Worm (Caenorhabditis elegans) whole organism, L4 larva: Measurements from ENCODE around the gene F38C2.1.

Experiments
- D1046.2 ChIP-seq: fragments of 200-800 bp; sonication (Bioruptor generic); IDR thresholded peaks from 2 replicates; pipeline ENCODE4 v1.3.6; 2022; ENCODE audit warnings: missing genetic modification characterization, missing compliant biosample characterization
- R02D3.7 ChIP-seq: fragments of 150-350 bp; sonication (generic microtip); optimal IDR thresholded peaks from 3 replicates; lab custom pipeline; 2014; ENCODE audit warnings: missing biosample characterization, missing genetic modification characterization
- T20F7.1 ChIP-seq: fragments of 200-800 bp; sonication (Bioruptor generic); optimal IDR thresholded peaks from 2 replicates; lab custom pipeline; 2018; ENCODE audit warnings: mild to moderate bottlenecking, missing genetic modification characterization, missing compliant biosample characterization
- Y105C5A.15 ChIP-seq: fragments of 200-800 bp; sonication (Bioruptor generic); IDR thresholded peaks from 2 replicates; pipeline ENCODE4 v1.3.6; 2022; ENCODE audit warnings: missing genetic modification characterization, missing compliant biosample characterization
- aha-1 ChIP-seq: fragments of 150-350 bp; peaks from one replicate; lab custom pipeline; 2014; ENCODE audit warnings: missing biosample characterization, missing genetic modification characterization
- aly-2 ChIP-seq: sonication (generic microtip); optimal IDR thresholded peaks from 2 replicates; lab custom pipeline; 2018; ENCODE audit warnings: missing biosample characterization, missing genetic modification characterization
- ama-1 ChIP-seq: fragments of 150-350 bp; optimal IDR thresholded peaks from 2 replicates; lab custom pipeline; 2014; ENCODE audit warnings: inconsistent platforms, mixed read lengths
- arid-1 ChIP-seq: fragments of 200-800 bp; sonication (Bioruptor generic); conservative IDR thresholded peaks from 2 replicates; pipeline ENCODE4 v1.3.6; 2022; ENCODE audit warnings: missing genetic modification reagents, missing genetic modification characterization, missing compliant biosample characterization
- ceh-20 ChIP-seq: fragments of 200-800 bp; sonication (Bioruptor generic); IDR thresholded peaks from 2 replicates; pipeline ENCODE4 v1.3.6; 2022; ENCODE audit warnings: missing genetic modification reagents, missing genetic modification characterization, missing compliant biosample characterization
- ceh-62 ChIP-seq: sonication (generic microtip); optimal IDR thresholded peaks from 2 replicates; lab custom pipeline; 2017; ENCODE audit warnings: missing biosample characterization, missing genetic modification characterization
- ctbp-1 ChIP-seq: fragments of 200-800 bp; sonication (Bioruptor generic); IDR thresholded peaks from 2 replicates; pipeline ENCODE4 v1.3.6; 2022; ENCODE audit warnings: missing genetic modification reagents, missing genetic modification characterization, missing compliant biosample characterization
- daf-12 ChIP-seq: fragments of 150-350 bp; optimal IDR thresholded peaks from 2 replicates; lab custom pipeline; 2014; ENCODE audit warnings: missing biosample characterization, missing genetic modification reagents, missing genetic modification characterization
- daf-16 ChIP-seq, 3 experiments: sonication (generic microtip); optimal IDR thresholded peaks; 2 replicates each; lab custom pipeline; 2016 to 2017; ENCODE audit warnings: missing genetic modification characterization in 3 of 3, missing genetic modification reagents in 3 of 3, mild to moderate bottlenecking in 2 of 3, missing compliant biosample characterization in 2 of 3, missing biosample characterization in 1 of 3, moderate library complexity in 1 of 3
- daf-19 ChIP-seq: fragments of 200-800 bp; sonication (Bioruptor generic); conservative IDR thresholded peaks from 2 replicates; pipeline ENCODE4 v1.3.6; 2022; ENCODE audit warnings: missing genetic modification characterization, missing compliant biosample characterization
- daf-8 ChIP-seq: fragments of 200-800 bp; sonication (Bioruptor generic); IDR thresholded peaks from 2 replicates; pipeline ENCODE4 v1.3.6; 2022; ENCODE audit warnings: missing genetic modification characterization, missing compliant biosample characterization
- dmd-9 ChIP-seq: fragments of 200-800 bp; sonication (Bioruptor generic); IDR thresholded peaks from 2 replicates; pipeline ENCODE4 v1.3.6; 2022; ENCODE audit warnings: missing genetic modification reagents, missing genetic modification characterization, missing compliant biosample characterization
- dve-1 ChIP-seq: sonication (generic microtip); optimal IDR thresholded peaks from 2 replicates; lab custom pipeline; 2017; ENCODE audit warnings: antibody characterized with exemption, mild to moderate bottlenecking, missing genetic modification characterization, missing compliant biosample characterization; ENCODE audit not compliant: insufficient read depth
- egl-43 ChIP-seq: fragments of 200-800 bp; sonication (Bioruptor generic); IDR thresholded peaks from 2 replicates; pipeline ENCODE4 v1.3.6; 2022; ENCODE audit warnings: missing genetic modification reagents, missing genetic modification characterization, missing compliant biosample characterization
- gei-8 ChIP-seq: fragments of 200-800 bp; sonication (Bioruptor generic); optimal IDR thresholded peaks from 2 replicates; lab custom pipeline; 2018; ENCODE audit warnings: mild to moderate bottlenecking, missing genetic modification characterization, missing compliant biosample characterization
- hlh-30 ChIP-seq: sonication (generic microtip); optimal IDR thresholded peaks from 2 replicates; lab custom pipeline; 2017; ENCODE audit warnings: antibody characterized with exemption, mild to moderate bottlenecking, missing genetic modification characterization, missing compliant biosample characterization; ENCODE audit not compliant: insufficient read depth
- hmg-1.1 ChIP-seq: fragments of 200-800 bp; sonication (Bioruptor generic); IDR thresholded peaks from 2 replicates; pipeline ENCODE4 v1.3.6; 2022; ENCODE audit warnings: missing genetic modification reagents, missing genetic modification characterization, missing compliant biosample characterization
- lim-7 ChIP-seq: fragments of 200-800 bp; sonication (Bioruptor generic); IDR thresholded peaks from 2 replicates; pipeline ENCODE4 v1.3.6; 2022; ENCODE audit warnings: missing genetic modification characterization, missing compliant biosample characterization
- lin-29 ChIP-seq: fragments of 200-800 bp; sonication (Bioruptor generic); IDR thresholded peaks from 2 replicates; pipeline ENCODE4 v1.3.6; 2022; ENCODE audit warnings: missing genetic modification reagents, missing genetic modification characterization, missing compliant biosample characterization
- lin-38 ChIP-seq: fragments of 200-800 bp; sonication (Bioruptor generic); IDR thresholded peaks from 2 replicates; pipeline ENCODE4 v1.3.6; 2022; ENCODE audit warnings: missing genetic modification reagents, missing genetic modification characterization, missing compliant biosample characterization
- lir-3 ChIP-seq: sonication (generic microtip); optimal IDR thresholded peaks from 2 replicates; lab custom pipeline; 2016; ENCODE audit warnings: mild to moderate bottlenecking, missing genetic modification characterization, missing compliant biosample characterization
- mxl-3 ChIP-seq: fragments of 200-800 bp; sonication (Bioruptor generic); optimal IDR thresholded peaks from 2 replicates; lab custom pipeline; 2018; ENCODE audit warnings: mild to moderate bottlenecking, missing genetic modification characterization, missing compliant biosample characterization
- nhr-10 ChIP-seq: fragments of 150-350 bp; optimal IDR thresholded peaks from 2 replicates; lab custom pipeline; 2014; ENCODE audit warnings: missing biosample characterization, missing genetic modification characterization
- nhr-102 ChIP-seq: sonication (generic microtip); optimal IDR thresholded peaks from 2 replicates; lab custom pipeline; 2016; ENCODE audit warnings: mild to moderate bottlenecking, missing genetic modification characterization, moderate library complexity, missing compliant biosample characterization
- nhr-11 ChIP-seq: fragments of 150-350 bp; optimal IDR thresholded peaks from 2 replicates; lab custom pipeline; 2014; ENCODE audit warnings: missing biosample characterization, missing genetic modification characterization
- nhr-237 ChIP-seq: sonication (generic microtip); optimal IDR thresholded peaks from 2 replicates; lab custom pipeline; 2017; ENCODE audit warnings: missing biosample characterization, missing genetic modification characterization
- nhr-48 ChIP-seq: sonication (generic microtip); optimal IDR thresholded peaks from 2 replicates; lab custom pipeline; 2016; ENCODE audit warnings: mild to moderate bottlenecking, missing genetic modification characterization, missing compliant biosample characterization
- pqm-1 ChIP-seq: sonication (generic microtip); optimal IDR thresholded peaks from 2 replicates; lab custom pipeline; 2017; ENCODE audit warnings: missing biosample characterization, missing genetic modification characterization
- set-16 ChIP-seq: fragments of 200-800 bp; sonication (Bioruptor generic); IDR thresholded peaks from 2 replicates; pipeline ENCODE4 v1.3.6; 2022; ENCODE audit warnings: missing genetic modification reagents, missing genetic modification characterization, missing compliant biosample characterization
- unc-62 ChIP-seq, 3 experiments: fragments of 150-350 bp in 1 of 3; sonication (generic microtip); optimal IDR thresholded peaks in 2 of 3; peaks in 1 of 3; 1 replicate in 1 of 3; 2 replicates in 2 of 3; lab custom pipeline; 2014 to 2017; ENCODE audit warnings: missing biosample characterization in 3 of 3, missing genetic modification characterization in 3 of 3, missing genetic modification reagents in 3 of 3, missing genotype in 1 of 3
- zfp-3 ChIP-seq: fragments of 200-800 bp; sonication (Bioruptor generic); conservative IDR thresholded peaks from 2 replicates; pipeline ENCODE4 v1.3.6; 2022; ENCODE audit warnings: missing genetic modification reagents, missing genetic modification characterization, missing compliant biosample characterization
- zip-2 ChIP-seq: fragments of 150-350 bp; optimal IDR thresholded peaks from 2 replicates; lab custom pipeline; 2014; ENCODE audit warnings: missing biosample characterization, missing genetic modification characterization
- ztf-7 ChIP-seq: fragments of 150-350 bp; optimal IDR thresholded peaks from 2 replicates; lab custom pipeline; 2014; ENCODE audit warnings: missing biosample characterization, missing genetic modification characterization

Gene F38C2.1

DNA sequence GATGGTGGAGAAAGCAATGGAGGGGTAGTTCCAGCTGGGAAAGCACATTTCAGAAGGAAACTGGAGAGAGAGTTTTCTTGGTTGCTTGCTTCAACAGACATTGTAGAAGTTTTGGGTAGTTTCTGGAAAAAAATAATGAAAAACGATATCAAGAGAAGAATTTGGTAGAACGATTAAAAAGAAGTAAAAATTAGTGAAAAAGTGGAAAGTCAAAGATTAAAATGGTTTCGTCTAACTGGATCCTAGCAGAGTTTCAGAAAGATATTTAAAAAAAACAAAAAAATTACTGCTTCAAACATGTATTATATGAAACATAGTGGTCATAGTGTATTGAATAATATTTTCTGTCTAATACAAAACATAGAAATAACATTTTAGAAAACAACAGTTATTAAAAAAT, 30.1 kb downstream of the F38C2.1 start, which contains the start of gene F38C2.7:
TSS of gene F38C2.7 (minus strand) at position 101 of the 400 bp plus-strand sequence.
- TF ChIP-seq R02D3.7 (tag; lab: Kevin White, UChicago) (no peak), daf-12 (tag; lab: Kevin White, UChicago) (no peak)

- no peak for TF ChIP-seq zfp-3 (GFP tag; lab: Robert Waterston, UW)
- TF ChIP-seq, all 104 proteins: peak for 0
These were observed 30.7 kb downstream of the F38C2.1 start, which contains the start of gene ccch-2 for ce11 chrIV:16277902-16278301. Gene ccch-2, plus strand, starts transcription at chrIV:16278202.

- no peak for TF ChIP-seq aly-2 (tag; lab: Kevin White, UChicago)
- no peak for TF ChIP-seq hmg-1.1 (GFP tag; lab: Robert Waterston, UW)
- no peak for TF ChIP-seq egl-43 (GFP tag; lab: Robert Waterston, UW)
- no peak for TF ChIP-seq nhr-10 (tag; lab: Kevin White, UChicago)
- no peak for TF ChIP-seq gei-8 (GFP tag; lab: Kevin White, UChicago)
These were observed 33.4 kb downstream of the F38C2.1 start, which contains the start of gene clec-191 for ce11 chrIV:16280614-16281013. Gene clec-191, minus strand, starts transcription at chrIV:16280714.

DNA sequence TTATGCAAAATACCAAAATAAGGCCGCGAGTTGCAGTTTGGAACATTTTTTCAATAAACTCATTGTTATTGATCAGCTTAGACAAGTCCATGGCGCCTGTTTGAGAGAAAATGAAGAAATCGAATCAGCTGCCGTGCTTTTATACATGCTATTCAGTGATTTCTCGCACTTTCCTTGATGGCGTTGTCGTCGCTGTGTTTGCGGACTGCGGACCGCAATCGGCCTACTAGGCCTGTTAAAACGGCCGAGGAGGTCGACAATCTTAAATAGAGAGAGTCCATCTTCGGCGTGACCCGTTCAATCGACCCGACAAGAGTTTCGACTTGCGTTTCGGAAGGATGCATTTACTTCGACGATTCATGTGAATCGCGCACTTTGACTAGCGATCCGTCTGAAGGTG, 43.5 kb downstream of the F38C2.1 start, which contains the start of gene srz-75:
TSS of gene srz-75 (minus strand) at position 101 of the 400 bp plus-strand sequence.
- TF ChIP-seq aha-1, result peak; percentile 64
- peak in 1 of 2 experiments; percentile 77 for TF ChIP-seq unc-62 (GFP tag; optimal IDR thresholded peaks at IDR 0.05 in 1 of 2; lab: Kevin White, UChicago)
- TF ChIP-seq unc-62 (tag; optimal IDR thresholded peaks at IDR 0.05; lab: Kevin White, UChicago), result no peak
- no peak for TF ChIP-seq lin-29 (GFP tag; lab: Robert Waterston, UW)

- TF ChIP-seq nhr-48 (tag; lab: Kevin White, UChicago) (no peak), aha-1 (no peak), dmd-9 (GFP tag; lab: Robert Waterston, UW) (no peak), nhr-11 (tag; lab: Kevin White, UChicago) (no peak), nhr-102 (no peak), dve-1 (no peak), ztf-7 (tag; lab: Kevin White, UChicago) (no peak), zip-2 (tag; lab: Kevin White, UChicago) (no peak), ama-1 (lab: Kevin White, UChicago) (no peak), hlh-30 (tag; lab: Kevin White, UChicago) (no peak), lin-38 (GFP tag; lab: Robert Waterston, UW) (no peak), lir-3 (no peak), T20F7.1 (GFP tag; lab: Kevin White, UChicago) (no peak), mxl-3 (GFP tag; lab: Kevin White, UChicago) (no peak), daf-16 (GFP tag; optimal IDR thresholded peaks at IDR 0.05; lab: Kevin White, UChicago) (no peak), daf-16 (tag; optimal IDR thresholded peaks at IDR 0.05; lab: Kevin White, UChicago) (peak; percentile 69), pqm-1 (tag; lab: Kevin White, UChicago) (peak; percentile 68), daf-8 (GFP tag; lab: Robert Waterston, UW) (no peak)
These were observed 46.7 kb downstream of the F38C2.1 start for ce11 chrIV:16293889-16294288.

DNA sequence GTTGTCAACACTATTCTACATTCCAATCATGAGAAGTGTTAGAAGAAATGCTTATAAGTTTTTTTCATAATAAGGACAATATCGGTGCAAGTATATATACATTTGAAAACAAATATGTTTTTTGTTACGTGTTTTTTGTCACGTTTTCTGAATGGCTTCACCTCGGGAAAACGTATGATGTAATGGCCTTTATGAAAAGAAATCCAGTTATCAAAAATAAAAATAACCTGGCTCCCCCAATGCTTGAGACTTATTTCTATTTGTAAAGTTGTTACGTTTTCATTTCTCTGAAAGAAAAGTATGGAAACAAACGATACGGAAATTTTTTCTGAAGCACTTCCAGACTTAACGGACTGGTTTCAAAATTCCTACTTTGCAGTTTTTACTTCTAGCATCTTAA, 51.6 kb downstream of the F38C2.1 start, which contains the start of gene srz-72:
TSS of gene srz-72 (plus strand) at position 301 of the 400 bp plus-strand sequence.
- TF ChIP-seq T20F7.1 (GFP tag; lab: Kevin White, UChicago), result no peak
- no peak for TF ChIP-seq daf-12 (tag; lab: Kevin White, UChicago)
- no peak for TF ChIP-seq set-16 (GFP tag; lab: Robert Waterston, UW)
- TF ChIP-seq ceh-62 (tag; lab: Kevin White, UChicago), result no peak
- TF ChIP-seq D1046.2 (GFP tag; lab: Robert Waterston, UW), result no peak
- no peak for TF ChIP-seq ceh-20 (GFP tag; lab: Robert Waterston, UW)
- TF ChIP-seq nhr-237 (tag; lab: Kevin White, UChicago), result no peak
- TF ChIP-seq aly-2 (tag; lab: Kevin White, UChicago), result no peak
- TF ChIP-seq Y105C5A.15 (GFP tag; lab: Robert Waterston, UW), result no peak
- TF ChIP-seq arid-1 (GFP tag; lab: Robert Waterston, UW), result no peak
- no peak for TF ChIP-seq pqm-1 (tag; lab: Kevin White, UChicago)
- no peak for TF ChIP-seq zip-2 (tag; lab: Kevin White, UChicago)
- no peak for TF ChIP-seq ctbp-1 (GFP tag; lab: Robert Waterston, UW)
- TF ChIP-seq lim-7 (GFP tag; lab: Robert Waterston, UW), result no peak
- no peak for TF ChIP-seq daf-19 (GFP tag; lab: Robert Waterston, UW)
